Worm (Caenorhabditis elegans) whole organism, late embryonic: Measurements from ENCODE around the gene acs-6.

Experiments
- K09A11.1 ChIP-seq: sonication (generic microtip); optimal IDR thresholded peaks from 2 replicates; lab custom pipeline; 2017; ENCODE audit warnings: antibody characterized with exemption, mild to moderate bottlenecking, missing genetic modification characterization, missing compliant biosample characterization; ENCODE audit not compliant: insufficient read depth
- ceh-2 ChIP-seq: sonication (generic microtip); optimal IDR thresholded peaks from 2 replicates; lab custom pipeline; 2016; ENCODE audit warnings: missing genotype, missing genetic modification characterization, missing compliant biosample characterization
- ceh-6 ChIP-seq: fragments of 200-800 bp; sonication (Bioruptor generic); optimal IDR thresholded peaks from 2 replicates; lab custom pipeline; 2018; ENCODE audit warnings: mild to moderate bottlenecking, missing genetic modification characterization, missing compliant biosample characterization
- dve-1 ChIP-seq: sonication (generic microtip); optimal IDR thresholded peaks from 2 replicates; lab custom pipeline; 2017; ENCODE audit warnings: antibody characterized with exemption, mild to moderate bottlenecking, missing genetic modification characterization, missing compliant biosample characterization
- ets-4 ChIP-seq: sonication (generic microtip); optimal IDR thresholded peaks from 2 replicates; lab custom pipeline; 2016; ENCODE audit warnings: missing genetic modification characterization, missing compliant biosample characterization
- fax-1 ChIP-seq: sonication (generic microtip); optimal IDR thresholded peaks from 2 replicates; lab custom pipeline; 2016; ENCODE audit warnings: missing genotype, missing genetic modification characterization, missing compliant biosample characterization
- fkh-10 ChIP-seq: fragments of 150-350 bp; optimal IDR thresholded peaks from 2 replicates; lab custom pipeline; 2014; ENCODE audit warnings: missing biosample characterization, missing genetic modification reagents, missing genetic modification characterization
- lim-6 ChIP-seq: sonication (generic microtip); optimal IDR thresholded peaks from 2 replicates; lab custom pipeline; 2016; ENCODE audit warnings: missing genetic modification characterization, missing compliant biosample characterization
- pha-4 ChIP-seq: fragments of 150-350 bp; optimal IDR thresholded peaks from 2 replicates; lab custom pipeline; 2018; ENCODE audit warnings: missing biosample characterization, missing genetic modification reagents, missing genetic modification characterization
- sdc-2 ChIP-seq: sonication (generic microtip); optimal IDR thresholded peaks from 2 replicates; lab custom pipeline; 2016; ENCODE audit warnings: missing genotype, missing genetic modification characterization, missing compliant biosample characterization
- sox-4 ChIP-seq: sonication (generic microtip); optimal IDR thresholded peaks from 2 replicates; lab custom pipeline; 2017; ENCODE audit warnings: mild to moderate bottlenecking, missing genetic modification characterization, inconsistent platforms, missing compliant biosample characterization
- syd-9 ChIP-seq: sonication (generic microtip); optimal IDR thresholded peaks from 2 replicates; lab custom pipeline; 2016; ENCODE audit warnings: mild to moderate bottlenecking, missing genetic modification characterization, moderate library complexity, missing compliant biosample characterization
- ttx-3 ChIP-seq: sonication (generic microtip); optimal IDR thresholded peaks from 2 replicates; lab custom pipeline; 2016; ENCODE audit warnings: missing genetic modification reagents, missing genetic modification characterization, missing compliant biosample characterization

DNA sequence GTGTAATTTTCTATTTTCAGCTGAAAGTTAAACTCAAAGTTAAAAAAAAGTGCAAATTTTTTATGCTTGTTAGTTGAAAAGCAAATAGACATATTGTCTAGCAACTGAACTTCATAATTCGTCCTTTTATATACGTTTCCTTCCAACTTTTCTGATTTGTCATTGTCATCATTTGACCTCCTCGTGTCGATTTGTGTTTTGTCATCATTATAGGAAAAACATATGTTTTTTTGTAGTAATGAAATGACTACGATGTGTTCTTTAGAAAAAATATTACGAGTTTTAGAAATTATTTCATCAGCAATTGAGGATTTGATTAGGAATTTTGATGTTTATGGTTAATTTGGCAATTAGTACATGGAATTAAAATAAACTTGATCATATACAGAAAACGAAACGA lies 1.0 kb upstream of the acs-6 start:
- TF ChIP-seq ets-4 (tag; lab: Kevin White, UChicago) (no peak), fkh-10 (no peak), dve-1 (tag; lab: Kevin White, UChicago) (no peak), ttx-3 (tag; lab: Kevin White, UChicago) (no peak), sox-4 (tag; lab: Kevin White, UChicago) (no peak), syd-9 (no peak), fax-1 (tag; lab: Kevin White, UChicago) (no peak), ceh-6 (GFP tag; lab: Kevin White, UChicago) (no peak), lim-6 (tag; lab: Kevin White, UChicago) (no peak), ceh-2 (tag; lab: Kevin White, UChicago) (no peak), sdc-2 (tag; lab: Kevin White, UChicago) (no peak), K09A11.1 (tag; lab: Kevin White, UChicago) (no peak), pha-4 (tag; lab: Kevin White, UChicago) (no peak)
